Fruit fly (Drosophila melanogaster) whole organism, prepupa: ENCODE measurements around the gene CG3213.

Source experiments
- Sox102F ChIP-seq: fragments of 200-800 bp; sonication (Bioruptor generic); optimal IDR thresholded peaks from 2 replicates; lab custom pipeline; 2016; ENCODE audit warnings: missing biosample characterization, mild to moderate bottlenecking, missing genetic modification characterization
- pdm3 ChIP-seq: fragments of 200-800 bp; sonication (Bioruptor generic); optimal IDR thresholded peaks from 3 replicates; lab custom pipeline; 2016; ENCODE audit warnings: missing biosample characterization, missing genetic modification characterization
- salr ChIP-seq, 2 experiments: fragments of 200-800 bp; sonication (Bioruptor generic); optimal IDR thresholded peaks; 3 replicates each; lab custom pipeline; 2016 to 2018; ENCODE audit warnings: missing biosample characterization in 2 of 2, missing genetic modification characterization in 2 of 2, mild to moderate bottlenecking in 1 of 2

DNA sequence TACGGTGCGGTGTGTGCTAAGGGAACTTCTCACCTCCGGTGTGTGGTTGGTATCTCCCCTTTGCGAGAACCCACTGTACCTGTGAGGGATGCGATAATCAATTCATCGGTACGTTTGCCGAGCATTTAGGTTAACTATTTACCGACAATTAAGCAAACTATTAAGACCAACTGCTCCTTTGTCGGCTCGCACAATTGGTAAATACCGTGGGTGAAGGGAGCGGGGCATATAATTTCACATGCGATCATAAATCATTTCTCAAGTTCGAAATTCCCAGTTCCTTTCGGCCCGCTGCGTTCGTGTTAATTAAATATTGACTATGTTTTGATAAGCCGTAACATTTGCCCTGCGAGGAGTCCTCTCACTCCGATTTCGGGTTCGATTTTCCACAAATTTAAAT is 29.4 kb upstream of the CG3213 start:
- no peak for TF ChIP-seq salr (GFP tag; optimal IDR thresholded peaks at IDR 0.05; lab: Kevin White, UChicago)
- no peak for TF ChIP-seq pdm3 (GFP tag; lab: Kevin White, UChicago)
- TF ChIP-seq Sox102F (GFP tag; lab: Kevin White, UChicago), result no peak
